Worm (Caenorhabditis elegans) whole organism, young adult: ENCODE results near the gene gpb-1.

Source experiments
- B0261.1 ChIP-seq: sonication (generic microtip); optimal IDR thresholded peaks from 2 replicates; lab custom pipeline; 2016; ENCODE audit warnings: mild to moderate bottlenecking, missing genetic modification characterization, moderate library complexity, missing compliant biosample characterization
- C06A6.2 ChIP-seq: fragments of 200-800 bp; sonication (Bioruptor generic); conservative IDR thresholded peaks from 2 replicates; pipeline ENCODE4 v1.3.6; 2022; ENCODE audit warnings: missing genetic modification characterization, missing compliant biosample characterization
- D2030.7 ChIP-seq: fragments of 200-800 bp; sonication (Bioruptor generic); IDR thresholded peaks from 2 replicates; pipeline ENCODE4 v1.3.6; 2022; ENCODE audit warnings: missing genetic modification reagents, missing genetic modification characterization, missing compliant biosample characterization
- F23B12.7 ChIP-seq: sonication (generic microtip); optimal IDR thresholded peaks from 2 replicates; lab custom pipeline; 2017; ENCODE audit warnings: missing genetic modification characterization, mild to moderate bottlenecking, missing compliant biosample characterization, antibody characterized with exemption, moderate library complexity; ENCODE audit not compliant: insufficient read depth
- F37B4.10 ChIP-seq: fragments of 200-800 bp; sonication (Bioruptor generic); IDR thresholded peaks from 2 replicates; pipeline ENCODE4 v1.3.6; 2022; ENCODE audit warnings: missing genetic modification characterization, missing compliant biosample characterization
- F39B2.1 ChIP-seq: fragments of 200-800 bp; sonication (Bioruptor generic); IDR thresholded peaks from 2 replicates; pipeline ENCODE4 v1.3.6; 2022; ENCODE audit warnings: missing genetic modification reagents, missing genetic modification characterization, missing compliant biosample characterization
- F55B11.4 ChIP-seq: sonication (generic microtip); optimal IDR thresholded peaks from 2 replicates; lab custom pipeline; 2016; ENCODE audit warnings: missing compliant biosample characterization, missing genetic modification characterization, borderline replicate concordance; ENCODE audit not compliant: insufficient read depth
- F57C9.4 ChIP-seq: sonication (generic microtip); optimal IDR thresholded peaks from 2 replicates; lab custom pipeline; 2017; ENCODE audit warnings: mild to moderate bottlenecking, missing genetic modification characterization, missing compliant biosample characterization
- T26A5.8 ChIP-seq: sonication (generic microtip); optimal IDR thresholded peaks from 2 replicates; lab custom pipeline; 2016; ENCODE audit warnings: missing genetic modification characterization, missing compliant biosample characterization
- Y53G8AR.9 ChIP-seq: fragments of 200-800 bp; sonication (Bioruptor generic); conservative IDR thresholded peaks from 2 replicates; pipeline ENCODE4 v1.3.6; 2022; ENCODE audit warnings: missing genetic modification reagents, missing genetic modification characterization, missing compliant biosample characterization
- Y56A3A.18 ChIP-seq: fragments of 200-800 bp; sonication (Bioruptor generic); IDR thresholded peaks from 2 replicates; pipeline ENCODE4 v1.3.6; 2022; ENCODE audit warnings: missing genetic modification reagents, missing genetic modification characterization, missing compliant biosample characterization
- Y67H2A.10 ChIP-seq: fragments of 200-800 bp; sonication (Bioruptor generic); conservative IDR thresholded peaks from 2 replicates; pipeline ENCODE4 v1.3.6; 2022; ENCODE audit warnings: missing genetic modification reagents, missing genetic modification characterization, missing compliant biosample characterization
- akir-1 ChIP-seq: fragments of 200-800 bp; sonication (Bioruptor generic); optimal IDR thresholded peaks from 2 replicates; lab custom pipeline; 2018; ENCODE audit warnings: mild to moderate bottlenecking, missing genetic modification characterization, moderate library complexity, missing compliant biosample characterization
- aptf-2 ChIP-seq: fragments of 200-800 bp; sonication (Bioruptor generic); conservative IDR thresholded peaks from 2 replicates; pipeline ENCODE4 v1.3.6; 2022; ENCODE audit warnings: missing genetic modification reagents, missing genetic modification characterization, missing compliant biosample characterization
- athp-1 ChIP-seq: sonication (generic microtip); optimal IDR thresholded peaks from 2 replicates; lab custom pipeline; 2017; ENCODE audit warnings: mild to moderate bottlenecking, missing genetic modification characterization, missing compliant biosample characterization
- bed-1 ChIP-seq: fragments of 200-800 bp; sonication (Bioruptor generic); IDR thresholded peaks from 2 replicates; pipeline ENCODE4 v1.3.6; 2022; ENCODE audit warnings: missing genetic modification reagents, missing genetic modification characterization, missing compliant biosample characterization
- bed-2 ChIP-seq: fragments of 200-800 bp; sonication (Bioruptor generic); IDR thresholded peaks from 2 replicates; pipeline ENCODE4 v1.3.6; 2022; ENCODE audit warnings: missing genetic modification reagents, missing genetic modification characterization, missing compliant biosample characterization
- ceh-58 ChIP-seq: fragments of 200-800 bp; sonication (Bioruptor generic); IDR thresholded peaks from 2 replicates; pipeline ENCODE4 v1.3.6; 2022; ENCODE audit warnings: missing genetic modification characterization, missing compliant biosample characterization
- efl-1 ChIP-seq: fragments of 150-350 bp; optimal IDR thresholded peaks from 2 replicates; lab custom pipeline; 2014; ENCODE audit warnings: missing biosample characterization, missing genetic modification reagents, missing genetic modification characterization
- egl-44 ChIP-seq: fragments of 200-800 bp; sonication (Bioruptor generic); IDR thresholded peaks from 2 replicates; pipeline ENCODE4 v1.3.6; 2022; ENCODE audit warnings: missing genetic modification reagents, missing genetic modification characterization, missing compliant biosample characterization
- ets-4 ChIP-seq: fragments of 200-800 bp; sonication (Bioruptor generic); optimal IDR thresholded peaks from 2 replicates; lab custom pipeline; 2018; ENCODE audit warnings: mild to moderate bottlenecking, missing genetic modification characterization, missing compliant biosample characterization
- him-1 ChIP-seq: sonication (generic microtip); optimal IDR thresholded peaks from 2 replicates; lab custom pipeline; 2016; ENCODE audit warnings: missing genotype, missing genetic modification reagents, missing genetic modification characterization, missing compliant biosample characterization
- hmg-20 ChIP-seq: fragments of 200-800 bp; sonication (Bioruptor generic); IDR thresholded peaks from 2 replicates; pipeline ENCODE4 v1.3.6; 2022; ENCODE audit warnings: missing genetic modification reagents, missing genetic modification characterization, missing compliant biosample characterization
- lin-40 ChIP-seq: sonication (generic microtip); optimal IDR thresholded peaks from 2 replicates; lab custom pipeline; 2016; ENCODE audit warnings: missing genetic modification characterization, mild to moderate bottlenecking, missing compliant biosample characterization, missing genotype, missing genetic modification reagents
- lin-54 ChIP-seq: fragments of 200-800 bp; sonication (Bioruptor generic); optimal IDR thresholded peaks from 2 replicates; lab custom pipeline; 2018; ENCODE audit warnings: mild to moderate bottlenecking, missing genetic modification characterization, missing compliant biosample characterization
- lir-1 ChIP-seq: fragments of 200-800 bp; sonication (Bioruptor generic); conservative IDR thresholded peaks from 2 replicates; pipeline ENCODE4 v1.3.6; 2022; ENCODE audit warnings: missing genetic modification reagents, missing genetic modification characterization, missing compliant biosample characterization
- lsl-1 ChIP-seq: fragments of 200-800 bp; sonication (Bioruptor generic); optimal IDR thresholded peaks from 2 replicates; lab custom pipeline; 2018; ENCODE audit warnings: mild to moderate bottlenecking, missing genetic modification characterization, moderate library complexity, missing compliant biosample characterization
- madf-10 ChIP-seq: sonication (generic microtip); optimal IDR thresholded peaks from 2 replicates; lab custom pipeline; 2016; ENCODE audit warnings: mild to moderate bottlenecking, missing genetic modification characterization, missing compliant biosample characterization
- madf-6 ChIP-seq: fragments of 200-800 bp; sonication (Bioruptor generic); IDR thresholded peaks from 2 replicates; pipeline ENCODE4 v1.3.6; 2022; ENCODE audit warnings: missing genetic modification reagents, missing genetic modification characterization, missing compliant biosample characterization
- mcd-1 ChIP-seq: fragments of 200-800 bp; sonication (Bioruptor generic); IDR thresholded peaks from 2 replicates; pipeline ENCODE4 v1.3.6; 2022; ENCODE audit warnings: missing genetic modification reagents, missing genetic modification characterization, missing compliant biosample characterization
- mel-28 ChIP-seq: sonication (generic microtip); optimal IDR thresholded peaks from 2 replicates; lab custom pipeline; 2016; ENCODE audit warnings: borderline replicate concordance, mild to moderate bottlenecking, missing genetic modification characterization, missing compliant biosample characterization
- mes-4 ChIP-seq: sonication (generic microtip); optimal IDR thresholded peaks from 2 replicates; lab custom pipeline; 2016; ENCODE audit warnings: missing genotype, missing genetic modification characterization, missing compliant biosample characterization
- nfya-2 ChIP-seq: fragments of 200-800 bp; sonication (Bioruptor generic); IDR thresholded peaks from 2 replicates; pipeline ENCODE4 v1.3.6; 2022; ENCODE audit warnings: missing genetic modification reagents, missing genetic modification characterization, missing compliant biosample characterization
- nhr-179 ChIP-seq: sonication (generic microtip); optimal IDR thresholded peaks from 2 replicates; lab custom pipeline; 2016; ENCODE audit warnings: mild to moderate bottlenecking, missing genetic modification characterization, missing compliant biosample characterization
- nhr-27 ChIP-seq: fragments of 200-800 bp; sonication (Bioruptor generic); optimal IDR thresholded peaks from 2 replicates; lab custom pipeline; 2018; ENCODE audit warnings: mild to moderate bottlenecking, missing genetic modification characterization, moderate library complexity, missing compliant biosample characterization
- nhr-90 ChIP-seq: sonication (generic microtip); optimal IDR thresholded peaks from 2 replicates; lab custom pipeline; 2016; ENCODE audit warnings: missing genotype, mild to moderate bottlenecking, missing genetic modification characterization, missing compliant biosample characterization
- pbrm-1 ChIP-seq: fragments of 200-800 bp; sonication (Bioruptor generic); IDR thresholded peaks from 2 replicates; pipeline ENCODE4 v1.3.6; 2022; ENCODE audit warnings: missing genetic modification reagents, missing genetic modification characterization, missing compliant biosample characterization
- rec-8 ChIP-seq, 2 experiments: sonication (generic microtip); optimal IDR thresholded peaks; 2 replicates each; lab custom pipeline; 2016; ENCODE audit warnings: mild to moderate bottlenecking in 2 of 2, missing genetic modification characterization in 2 of 2, missing genetic modification reagents in 2 of 2, missing genotype in 2 of 2, missing biosample characterization in 1 of 2, missing compliant biosample characterization in 1 of 2, moderate library complexity in 1 of 2
- sdz-38 ChIP-seq: sonication (generic microtip); optimal IDR thresholded peaks from 2 replicates; lab custom pipeline; 2016; ENCODE audit warnings: missing genotype, missing genetic modification characterization, missing compliant biosample characterization
- snpc-1.1 ChIP-seq: sonication (generic microtip); optimal IDR thresholded peaks from 2 replicates; lab custom pipeline; 2017; ENCODE audit warnings: missing genetic modification characterization, mild to moderate bottlenecking, missing compliant biosample characterization, antibody characterized with exemption, moderate library complexity, missing genotype, missing genetic modification reagents; ENCODE audit not compliant: insufficient read depth
- snpc-4 ChIP-seq, 5 experiments: fragments of 150-350 bp in 1 of 5; sonication (generic microtip) in 4 of 5; optimal IDR thresholded peaks; 2 replicates each; lab custom pipeline; 2014 to 2018; ENCODE audit warnings: missing genetic modification characterization in 5 of 5, missing biosample characterization in 3 of 5, antibody characterized with exemption in 2 of 5, mild to moderate bottlenecking in 2 of 5, missing compliant biosample characterization in 2 of 5, missing genotype in 2 of 5, moderate library complexity in 2 of 5, missing genetic modification reagents in 1 of 5
- tlf-1 ChIP-seq: fragments of 200-800 bp; sonication (Bioruptor generic); optimal IDR thresholded peaks from 2 replicates; lab custom pipeline; 2018; ENCODE audit warnings: mild to moderate bottlenecking, missing genetic modification characterization, missing compliant biosample characterization
- zfh-2 ChIP-seq: fragments of 200-800 bp; sonication (Bioruptor generic); conservative IDR thresholded peaks from 2 replicates; pipeline ENCODE4 v1.3.6; 2022; ENCODE audit warnings: missing genetic modification reagents, missing genetic modification characterization, missing compliant biosample characterization
- ztf-18 ChIP-seq: sonication (generic microtip); optimal IDR thresholded peaks from 2 replicates; lab custom pipeline; 2016; ENCODE audit warnings: missing genotype, mild to moderate bottlenecking, missing genetic modification characterization, missing compliant biosample characterization
- ztf-25 ChIP-seq: fragments of 200-800 bp; sonication (Bioruptor generic); IDR thresholded peaks from 2 replicates; pipeline ENCODE4 v1.3.6; 2022; ENCODE audit warnings: missing genetic modification reagents, missing genetic modification characterization, missing compliant biosample characterization
- ztf-3 ChIP-seq: fragments of 200-800 bp; sonication (Bioruptor generic); optimal IDR thresholded peaks from 2 replicates; lab custom pipeline; 2018; ENCODE audit warnings: mild to moderate bottlenecking, missing genetic modification characterization, missing compliant biosample characterization

The gpb-1 gene

DNA sequence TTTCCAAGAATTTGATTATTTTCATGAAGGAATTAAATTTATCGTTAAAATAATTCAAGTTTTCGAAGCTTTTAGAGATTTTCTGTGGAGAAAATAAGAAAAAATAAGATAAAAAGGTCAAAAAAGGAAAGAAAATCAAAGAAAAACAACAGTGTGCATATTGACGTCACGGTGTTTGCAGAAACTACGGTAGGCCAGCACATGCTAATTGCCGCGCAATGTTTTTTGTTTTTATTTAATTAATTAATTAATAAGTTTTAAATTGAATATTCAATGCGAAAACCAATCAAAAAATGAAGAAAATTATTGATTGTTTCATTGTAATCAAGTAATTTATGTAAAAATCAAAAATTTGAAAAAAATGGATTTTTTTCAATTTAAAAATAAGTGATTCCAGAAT lies 522 bp downstream of the gpb-1 start:
- no peak for TF ChIP-seq bed-2 (GFP tag; lab: Robert Waterston, UW)
- TF ChIP-seq sdz-38 (tag; lab: Kevin White, UChicago): no peak
- TF ChIP-seq T26A5.8: no peak
- no peak for TF ChIP-seq F57C9.4
- no peak for TF ChIP-seq nhr-179 (tag; lab: Kevin White, UChicago)
- TF ChIP-seq madf-6 (GFP tag; lab: Robert Waterston, UW): peak; percentile 39; the same call in 1 of the 2 replicates
- no peak for TF ChIP-seq akir-1 (GFP tag; lab: Kevin White, UChicago)
- TF ChIP-seq nhr-90: no peak
- TF ChIP-seq aptf-2: no peak
- 0 out of 2 replicates have a peak, but pooled peaks have one; percentile 13 for TF ChIP-seq D2030.7 (GFP tag; lab: Robert Waterston, UW)
- no peak for TF ChIP-seq bed-1 (GFP tag; lab: Robert Waterston, UW)
- TF ChIP-seq pbrm-1 (GFP tag; lab: Robert Waterston, UW): no peak
- TF ChIP-seq Y56A3A.18 (GFP tag; lab: Robert Waterston, UW): no peak
- no peak for TF ChIP-seq mcd-1 (GFP tag; lab: Robert Waterston, UW)
- TF ChIP-seq rec-8 (tag; optimal IDR thresholded peaks at IDR 0.05; lab: Kevin White, UChicago): no peak
- TF ChIP-seq ceh-58 (GFP tag; lab: Robert Waterston, UW): no peak
- TF ChIP-seq ztf-18 (tag; lab: Kevin White, UChicago): no peak
- TF ChIP-seq lsl-1 (GFP tag; lab: Kevin White, UChicago): peak; percentile 67
- no peak for TF ChIP-seq ztf-25
- TF ChIP-seq athp-1 (tag; lab: Kevin White, UChicago): peak; percentile 27
- TF ChIP-seq efl-1: no peak
- no peak for TF ChIP-seq madf-10
- TF ChIP-seq lir-1 (GFP tag; lab: Robert Waterston, UW): no peak
- TF ChIP-seq F23B12.7 (tag; lab: Kevin White, UChicago): peak; percentile 1

DNA sequence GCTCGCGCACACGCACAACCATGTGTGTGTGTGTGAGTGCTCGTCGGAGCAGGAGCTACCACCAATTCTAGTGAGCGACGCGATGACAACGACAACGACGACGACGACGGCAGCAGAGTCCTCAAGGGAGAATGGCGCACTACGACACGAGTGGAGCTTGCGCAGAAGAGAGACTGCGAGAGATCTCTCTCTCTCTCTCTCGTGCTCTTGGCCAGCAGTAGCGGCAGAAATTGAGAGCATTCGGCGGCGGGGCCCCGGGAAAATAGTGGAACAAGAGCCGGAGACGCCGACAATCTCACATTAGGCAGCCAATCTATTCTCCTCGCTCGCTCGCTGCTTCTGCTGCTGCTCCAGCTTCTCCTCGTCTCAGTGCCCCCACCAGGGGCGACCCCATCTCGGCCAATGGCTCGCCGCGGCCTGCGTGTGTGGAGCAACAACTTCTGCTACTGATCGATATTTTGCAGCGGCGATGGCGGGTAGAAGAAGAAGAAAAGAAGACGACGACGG lies 1.6 kb downstream of the gpb-1 start:
- no peak for TF ChIP-seq B0261.1 (tag; lab: Kevin White, UChicago)
- TF ChIP-seq sdz-38 (tag; lab: Kevin White, UChicago): no peak
- no peak for TF ChIP-seq snpc-1.1 (tag; lab: Kevin White, UChicago)
- TF ChIP-seq bed-1 (GFP tag; lab: Robert Waterston, UW): no peak
- no peak for TF ChIP-seq nhr-27 (tag; lab: Kevin White, UChicago)
- TF ChIP-seq F37B4.10 (GFP tag; lab: Robert Waterston, UW): 0 out of 2 replicates have a peak, but pooled peaks have one; percentile 48
- no peak for TF ChIP-seq ets-4 (GFP tag; lab: Kevin White, UChicago)
- TF ChIP-seq F55B11.4 (tag; lab: Kevin White, UChicago): no peak
- no peak for TF ChIP-seq him-1 (tag; lab: Kevin White, UChicago)
- TF ChIP-seq C06A6.2: 0 out of 2 replicates have a peak, but pooled peaks have one; percentile 16
- TF ChIP-seq Y67H2A.10 (GFP tag; lab: Robert Waterston, UW): no peak
- TF ChIP-seq zfh-2 (GFP tag; lab: Robert Waterston, UW): peak; percentile 99
- no peak for TF ChIP-seq mel-28 (tag; lab: Kevin White, UChicago)
- no peak for TF ChIP-seq lin-54 (GFP tag; lab: Kevin White, UChicago)
- no peak for TF ChIP-seq nhr-179 (tag; lab: Kevin White, UChicago)
- no peak for TF ChIP-seq nfya-2
- no peak for TF ChIP-seq ztf-3 (GFP tag; lab: Kevin White, UChicago)
- no peak for TF ChIP-seq Y53G8AR.9 (GFP tag; lab: Robert Waterston, UW)
- peak; percentile 52; the same call in 1 of the 2 replicates for TF ChIP-seq mcd-1 (GFP tag; lab: Robert Waterston, UW)
- TF ChIP-seq mes-4 (tag; lab: Kevin White, UChicago): no peak
- TF ChIP-seq tlf-1: no peak
- no peak for TF ChIP-seq lsl-1 (GFP tag; lab: Kevin White, UChicago)
- no peak for TF ChIP-seq hmg-20
- peak; percentile 57 for TF ChIP-seq madf-10
- TF ChIP-seq F39B2.1 (GFP tag; lab: Robert Waterston, UW): no peak
- no peak for TF ChIP-seq snpc-4 (GFP tag; optimal IDR thresholded peaks at IDR 0.05; lab: Kevin White, UChicago)
- TF ChIP-seq snpc-4 (tag; optimal IDR thresholded peaks at IDR 0.05; lab: Kevin White, UChicago): peak in 1 of 4 experiments; percentile 45
- TF ChIP-seq egl-44 (GFP tag; lab: Robert Waterston, UW): no peak
- TF ChIP-seq akir-1 (GFP tag; lab: Kevin White, UChicago): no peak
- peak; percentile 66 for TF ChIP-seq lin-40 (tag; lab: Kevin White, UChicago)
- peak; percentile 30 for TF ChIP-seq F57C9.4
